Worm (Caenorhabditis elegans) whole organism, L1 larva: ENCODE results near the gene clec-58.

ENCODE experiments used
- aha-1 ChIP-seq: fragments of 150-350 bp; optimal IDR thresholded peaks from 2 replicates; lab custom pipeline; 2014; ENCODE audit warnings: missing biosample characterization, missing genetic modification characterization
- alr-1 ChIP-seq: fragments of 200-800 bp; sonication (Bioruptor generic); optimal IDR thresholded peaks from 2 replicates; lab custom pipeline; 2018; ENCODE audit warnings: borderline replicate concordance, mild to moderate bottlenecking, missing genetic modification characterization, missing compliant biosample characterization
- aly-2 ChIP-seq: fragments of 150-350 bp; optimal IDR thresholded peaks from 2 replicates; lab custom pipeline; 2014; ENCODE audit warnings: missing biosample characterization, missing genetic modification characterization
- ama-1 ChIP-seq: fragments of 150-350 bp; optimal IDR thresholded peaks from 2 replicates; lab custom pipeline; 2014
- blmp-1 ChIP-seq: fragments of 150-350 bp; optimal IDR thresholded peaks from 2 replicates; lab custom pipeline; 2014; ENCODE audit warnings: missing biosample characterization, missing genetic modification characterization
- ceh-90 ChIP-seq: sonication (generic microtip); optimal IDR thresholded peaks from 2 replicates; lab custom pipeline; 2016; ENCODE audit warnings: missing genetic modification characterization, missing compliant biosample characterization
- efl-1 ChIP-seq, 4 experiments: fragments of 150-350 bp; optimal IDR thresholded peaks in 3 of 4; peaks in 1 of 4; 1 replicate in 1 of 4; 2 replicates in 3 of 4; lab custom pipeline; 2014; ENCODE audit warnings: missing biosample characterization in 2 of 4, missing genetic modification characterization in 2 of 4, missing genetic modification reagents in 2 of 4
- egl-13 ChIP-seq: sonication (generic microtip); optimal IDR thresholded peaks from 2 replicates; lab custom pipeline; 2016; ENCODE audit warnings: missing genotype, missing genetic modification reagents, missing genetic modification characterization, missing compliant biosample characterization
- elt-2 ChIP-seq: sonication (generic microtip); optimal IDR thresholded peaks from 2 replicates; lab custom pipeline; 2016; ENCODE audit warnings: missing genetic modification characterization, mild to moderate bottlenecking, inconsistent platforms, missing compliant biosample characterization, missing genetic modification reagents
- fkh-4 ChIP-seq: sonication (generic microtip); optimal IDR thresholded peaks from 2 replicates; lab custom pipeline; 2016; ENCODE audit warnings: missing compliant biosample characterization, missing genetic modification characterization, borderline replicate concordance
- grh-1 ChIP-seq: fragments of 200-800 bp; sonication (Bioruptor generic); IDR thresholded peaks from 2 replicates; pipeline ENCODE4 v1.3.6; 2022; ENCODE audit warnings: missing genetic modification reagents, missing genetic modification characterization, missing compliant biosample characterization
- hlh-17 ChIP-seq: fragments of 200-800 bp; sonication (Bioruptor generic); optimal IDR thresholded peaks from 2 replicates; lab custom pipeline; 2018; ENCODE audit warnings: missing genetic modification characterization, mild to moderate bottlenecking, missing compliant biosample characterization, moderate library complexity, borderline replicate concordance
- hlh-4 ChIP-seq: sonication (generic microtip); optimal IDR thresholded peaks from 2 replicates; lab custom pipeline; 2016; ENCODE audit warnings: mild to moderate bottlenecking, missing genetic modification characterization, missing compliant biosample characterization
- hpl-2 ChIP-seq: fragments of 150-350 bp; optimal IDR thresholded peaks from 2 replicates; lab custom pipeline; 2014; ENCODE audit warnings: missing biosample characterization, missing genetic modification reagents, missing genetic modification characterization
- isw-1 ChIP-seq: fragments of 200-800 bp; sonication (Bioruptor generic); IDR thresholded peaks from 2 replicates; pipeline ENCODE4 v1.3.6; 2022; ENCODE audit warnings: missing genetic modification characterization, missing compliant biosample characterization
- jun-1 ChIP-seq: fragments of 150-350 bp; optimal IDR thresholded peaks from 2 replicates; lab custom pipeline; 2014; ENCODE audit warnings: missing biosample characterization, missing genetic modification reagents, missing genetic modification characterization
- lin-14 ChIP-seq: fragments of 200-800 bp; sonication (Bioruptor generic); optimal IDR thresholded peaks from 2 replicates; lab custom pipeline; 2018; ENCODE audit warnings: mild to moderate bottlenecking, missing genetic modification characterization, moderate library complexity, missing compliant biosample characterization
- lin-35 ChIP-seq, 2 experiments: fragments of 150-350 bp; optimal IDR thresholded peaks; 2 replicates each; lab custom pipeline; 2014; ENCODE audit warnings: missing biosample characterization in 2 of 2, missing genetic modification characterization in 2 of 2, missing genetic modification reagents in 2 of 2
- lir-3 ChIP-seq: sonication (generic microtip); optimal IDR thresholded peaks from 2 replicates; lab custom pipeline; 2016; ENCODE audit warnings: mild to moderate bottlenecking, missing genetic modification characterization, moderate library complexity, missing compliant biosample characterization; ENCODE audit not compliant: poor library complexity
- lsy-2 ChIP-seq, 2 experiments: fragments of 150-350 bp; optimal IDR thresholded peaks; 2 replicates each; lab custom pipeline; 2014; ENCODE audit warnings: missing biosample characterization in 2 of 2, missing genetic modification characterization in 2 of 2
- mab-9 ChIP-seq: fragments of 200-800 bp; sonication (Bioruptor generic); IDR thresholded peaks from 2 replicates; pipeline ENCODE4 v1.3.6; 2022; ENCODE audit warnings: missing genetic modification reagents, missing genetic modification characterization, missing compliant biosample characterization
- mep-1 ChIP-seq: fragments of 150-350 bp; optimal IDR thresholded peaks from 2 replicates; lab custom pipeline; 2014; ENCODE audit warnings: missing biosample characterization, missing genetic modification characterization
- nhr-12 ChIP-seq: sonication (generic microtip); optimal IDR thresholded peaks from 2 replicates; lab custom pipeline; 2017; ENCODE audit warnings: missing biosample characterization, missing genetic modification characterization
- nhr-20 ChIP-seq: sonication (generic microtip); optimal IDR thresholded peaks from 2 replicates; lab custom pipeline; 2016; ENCODE audit warnings: mild to moderate bottlenecking, missing genetic modification characterization, missing compliant biosample characterization
- nhr-28 ChIP-seq: fragments of 150-350 bp; optimal IDR thresholded peaks from 2 replicates; lab custom pipeline; 2014; ENCODE audit warnings: missing biosample characterization, missing genetic modification characterization
- nhr-71 ChIP-seq: sonication (generic microtip); optimal IDR thresholded peaks from 2 replicates; lab custom pipeline; 2016; ENCODE audit warnings: mild to moderate bottlenecking, missing genetic modification characterization, moderate library complexity, missing compliant biosample characterization
- nhr-76 ChIP-seq: sonication (generic microtip); optimal IDR thresholded peaks from 2 replicates; lab custom pipeline; 2017; ENCODE audit warnings: missing biosample characterization, missing genetic modification characterization
- nhr-77 ChIP-seq: fragments of 150-350 bp; optimal IDR thresholded peaks from 2 replicates; lab custom pipeline; 2014; ENCODE audit warnings: missing biosample characterization, missing genetic modification characterization
- nhr-85 ChIP-seq: sonication (generic microtip); peaks from one replicate; lab custom pipeline; 2016; ENCODE audit warnings: missing genetic modification characterization, inconsistent platforms, missing compliant biosample characterization
- pag-3 ChIP-seq: sonication (generic microtip); optimal IDR thresholded peaks from 2 replicates; lab custom pipeline; 2017; ENCODE audit warnings: missing genetic modification characterization, mild to moderate bottlenecking, missing compliant biosample characterization, antibody characterized with exemption, borderline replicate concordance; ENCODE audit not compliant: insufficient read depth
- pax-3 ChIP-seq: fragments of 200-800 bp; sonication (Bioruptor generic); optimal IDR thresholded peaks from 2 replicates; lab custom pipeline; 2018; ENCODE audit warnings: mild to moderate bottlenecking, missing genetic modification characterization, moderate library complexity, missing compliant biosample characterization
- snu-23 ChIP-seq: sonication (generic microtip); optimal IDR thresholded peaks from 2 replicates; lab custom pipeline; 2016; ENCODE audit warnings: missing genetic modification characterization, missing compliant biosample characterization
- sup-37 ChIP-seq: fragments of 200-800 bp; sonication (Bioruptor generic); optimal IDR thresholded peaks from 2 replicates; lab custom pipeline; 2018; ENCODE audit warnings: mild to moderate bottlenecking, missing genetic modification characterization, missing compliant biosample characterization
- swsn-7 ChIP-seq: sonication (generic microtip); optimal IDR thresholded peaks from 2 replicates; lab custom pipeline; 2016; ENCODE audit warnings: missing genetic modification characterization, missing compliant biosample characterization
- unc-86 ChIP-seq: sonication (generic microtip); optimal IDR thresholded peaks from 2 replicates; lab custom pipeline; 2016; ENCODE audit warnings: missing genetic modification characterization, missing compliant biosample characterization
- unc-98 ChIP-seq: fragments of 200-800 bp; sonication (Bioruptor generic); IDR thresholded peaks from 2 replicates; pipeline ENCODE4 v1.3.6; 2022; ENCODE audit warnings: missing genetic modification characterization, missing compliant biosample characterization
- vab-15 ChIP-seq: sonication (generic microtip); optimal IDR thresholded peaks from 2 replicates; lab custom pipeline; 2017; ENCODE audit warnings: missing genotype, mild to moderate bottlenecking, missing genetic modification characterization, missing compliant biosample characterization
- xbp-1 ChIP-seq: sonication (generic microtip); optimal IDR thresholded peaks from 2 replicates; lab custom pipeline; 2016; ENCODE audit warnings: missing genetic modification characterization, missing compliant biosample characterization
- zag-1 ChIP-seq: fragments of 150-350 bp; optimal IDR thresholded peaks from 2 replicates; lab custom pipeline; 2014; ENCODE audit warnings: missing biosample characterization, missing genetic modification characterization
- zip-4 ChIP-seq: fragments of 200-800 bp; sonication (Bioruptor generic); optimal IDR thresholded peaks from 2 replicates; lab custom pipeline; 2018; ENCODE audit warnings: mild to moderate bottlenecking, missing genetic modification characterization, moderate library complexity, missing compliant biosample characterization

Gene clec-58

DNA sequence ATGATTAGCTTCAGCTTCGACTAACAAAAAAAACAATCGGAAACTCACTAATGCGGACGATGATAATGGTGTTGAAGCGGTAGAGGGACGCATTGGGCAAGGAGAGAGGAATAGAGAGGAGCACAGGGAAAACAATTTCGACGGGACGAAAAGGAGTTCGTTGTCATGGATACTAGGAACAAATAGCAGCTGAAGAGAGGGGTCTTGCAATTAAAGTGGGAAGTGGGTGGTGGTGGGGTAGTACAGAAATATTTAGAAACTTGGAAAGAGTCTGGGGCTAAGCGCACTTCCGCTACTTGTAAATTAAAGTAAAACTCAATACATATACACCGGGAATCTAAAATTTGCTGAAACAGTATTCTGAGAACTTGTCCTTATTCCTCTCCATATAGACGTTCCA lies 33.8 kb upstream of the clec-58 start, which contains the start of gene F59B10.2:
F59B10.2 (minus strand) TSS at position 101 of the 400 bp plus-strand sequence.
- TF ChIP-seq efl-1 (optimal IDR thresholded peaks at IDR 0.05; lab: Kevin White, UChicago) (no peak), efl-1 (GFP tag; optimal IDR thresholded peaks at IDR 0.05 in 1 of 2; lab: Kevin White, UChicago) (peak in 1 of 2 experiments; percentile 52), aha-1 (tag; lab: Kevin White, UChicago) (no peak)

ce11 chrII:10507906-10508305 lies 32.0 kb upstream of the clec-58 start:
- TF ChIP-seq unc-98 (GFP tag; lab: Robert Waterston, UW) (no peak), nhr-28 (tag; lab: Kevin White, UChicago) (no peak), egl-13 (tag; lab: Kevin White, UChicago) (no peak), vab-15 (no peak), sup-37 (GFP tag; lab: Kevin White, UChicago) (no peak), nhr-12 (tag; lab: Kevin White, UChicago) (no peak), grh-1 (GFP tag; lab: Robert Waterston, UW) (no peak), nhr-71 (tag; lab: Kevin White, UChicago) (no peak), pag-3 (tag; lab: Kevin White, UChicago) (no peak), aha-1 (tag; lab: Kevin White, UChicago) (no peak), nhr-76 (no peak), swsn-7 (no peak)

DNA sequence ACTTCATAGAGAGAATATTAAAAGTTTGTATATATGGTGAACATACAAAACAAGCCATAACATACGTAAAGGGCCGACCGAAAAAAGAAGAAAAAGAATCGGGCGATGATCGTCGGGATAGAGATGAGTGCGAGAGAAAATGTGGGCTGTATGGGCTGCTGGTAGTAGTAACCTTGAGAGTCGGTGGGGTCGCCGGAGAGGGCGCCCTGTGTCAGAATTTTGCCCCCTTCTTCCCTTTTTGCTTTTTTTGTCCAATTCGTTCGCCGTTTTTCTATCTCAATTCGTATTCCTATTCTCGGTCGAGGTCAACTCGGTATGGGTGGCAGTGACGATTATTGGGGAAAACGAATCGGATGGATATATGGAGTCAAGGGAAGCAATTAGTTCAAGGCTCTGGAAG lies 30.0 kb upstream of the clec-58 start:
- TF ChIP-seq lin-14 (GFP tag; lab: Kevin White, UChicago): peak; percentile 63
- TF ChIP-seq elt-2: no peak
- TF ChIP-seq nhr-85: peak; percentile 36
- TF ChIP-seq nhr-28 (tag; lab: Kevin White, UChicago): no peak
- no peak for TF ChIP-seq pag-3 (tag; lab: Kevin White, UChicago)
- no peak for TF ChIP-seq pax-3 (tag; lab: Kevin White, UChicago)
- peak; percentile 34 for TF ChIP-seq snu-23 (GFP tag; lab: Kevin White, UChicago)
- peak; percentile 41 for TF ChIP-seq blmp-1 (tag; lab: Kevin White, UChicago)
- no peak for TF ChIP-seq aly-2
- TF ChIP-seq jun-1: no peak
- TF ChIP-seq lir-3 (tag; lab: Kevin White, UChicago): no peak
- TF ChIP-seq, all 84 proteins: peak for 4

DNA sequence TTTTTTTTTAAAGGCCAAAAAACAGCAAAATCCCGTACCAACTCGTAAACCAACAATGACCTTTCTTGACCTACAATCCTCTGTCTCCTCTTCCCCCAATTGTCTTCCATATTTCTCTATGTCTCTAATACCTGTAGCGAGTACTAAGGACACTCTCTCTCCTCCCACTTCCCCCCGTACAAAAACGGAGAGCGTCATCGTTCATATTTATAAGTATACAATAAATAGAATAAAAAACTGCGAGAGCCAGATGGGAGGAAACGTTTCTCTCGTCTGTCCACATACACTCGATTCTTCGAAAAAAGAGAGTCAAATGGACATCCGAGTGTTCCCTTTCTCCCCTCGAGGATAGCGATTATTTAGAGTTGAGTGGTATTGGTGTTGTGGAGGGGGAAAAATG lies 28.8 kb upstream of the clec-58 start:
- no peak for TF ChIP-seq hlh-17 (GFP tag; lab: Kevin White, UChicago)
- peak in 1 of 2 experiments; percentile 19 for TF ChIP-seq lsy-2 (tag; optimal IDR thresholded peaks at IDR 0.05; lab: Kevin White, UChicago)
- no peak for TF ChIP-seq hpl-2
- TF ChIP-seq isw-1: no peak
- TF ChIP-seq lir-3 (tag; lab: Kevin White, UChicago): no peak
- TF ChIP-seq zip-4 (GFP tag; lab: Kevin White, UChicago): no peak
- peak; percentile 62 for TF ChIP-seq blmp-1 (tag; lab: Kevin White, UChicago)
- no peak for TF ChIP-seq hlh-4
- TF ChIP-seq nhr-77: peak; percentile 28
- no peak for TF ChIP-seq lin-35 (GFP tag; optimal IDR thresholded peaks at IDR 0.05; lab: Kevin White, UChicago)
- TF ChIP-seq efl-1 (optimal IDR thresholded peaks at IDR 0.05; lab: Kevin White, UChicago): no peak
- peak in 1 of 2 experiments; percentile 1 for TF ChIP-seq efl-1 (GFP tag; optimal IDR thresholded peaks at IDR 0.05 in 1 of 2; lab: Kevin White, UChicago)
- TF ChIP-seq alr-1 (tag; lab: Kevin White, UChicago): no peak
- peak; percentile 40 for TF ChIP-seq mep-1 (tag; lab: Kevin White, UChicago)
- TF ChIP-seq nhr-12 (tag; lab: Kevin White, UChicago): no peak
- no peak for TF ChIP-seq fkh-4 (tag; lab: Kevin White, UChicago)
- no peak for TF ChIP-seq zag-1 (tag; lab: Kevin White, UChicago)
- no peak for TF ChIP-seq vab-15
- TF ChIP-seq xbp-1 (tag; lab: Kevin White, UChicago): no peak
- no peak for TF ChIP-seq unc-86 (tag; lab: Kevin White, UChicago)
- no peak for TF ChIP-seq mab-9
- TF ChIP-seq nhr-85: peak; percentile 30
- peak; percentile 57 for TF ChIP-seq lin-14 (GFP tag; lab: Kevin White, UChicago)
- TF ChIP-seq sup-37 (GFP tag; lab: Kevin White, UChicago): no peak
- peak; percentile 23 for TF ChIP-seq nhr-71 (tag; lab: Kevin White, UChicago)
- peak; percentile 13 for TF ChIP-seq nhr-20 (tag; lab: Kevin White, UChicago)
- TF ChIP-seq ama-1 (lab: Kevin White, UChicago): no peak
- TF ChIP-seq pag-3 (tag; lab: Kevin White, UChicago): no peak
- TF ChIP-seq nhr-28 (tag; lab: Kevin White, UChicago): no peak
- no peak for TF ChIP-seq ceh-90
